Fruit fly (Drosophila melanogaster): ENCODE data around the gene TSG101.

Gene TSG101

dm6 chr3L:16801499-16802452 is 40.3 kb upstream of the TSG101 start (continued):
- TF ChIP-seq mam (GFP tag; optimal IDR thresholded peaks at IDR 0.05): no peak
- TF ChIP-seq Chrac-16 (GFP tag; optimal IDR thresholded peaks at IDR 0.05): peak; percentile 43
- peak; percentile 73 for TF ChIP-seq Blimp-1 (GFP tag; optimal IDR thresholded peaks at IDR 0.05)
- 0 out of 2 replicates have a peak, but pooled peaks have one; percentile 6 for TF ChIP-seq CG42726 (GFP tag; IDR thresholded peaks at IDR 0.05; ENCODE audit: partially characterized antibody)
- TF ChIP-seq CG8944 (GFP tag; optimal IDR thresholded peaks at IDR 0.05): no peak
- no peak for TF ChIP-seq B-H2 (GFP tag; optimal IDR thresholded peaks at IDR 0.05)
- TF ChIP-seq vfl (GFP tag; optimal IDR thresholded peaks at IDR 0.05): no peak
- peak; percentile 56 for TF ChIP-seq CG12659 (GFP tag; optimal IDR thresholded peaks at IDR 0.05)
- TF ChIP-seq CG17912 (GFP tag; optimal IDR thresholded peaks at IDR 0.05): no peak
- no peak for TF ChIP-seq crp (GFP tag; optimal IDR thresholded peaks at IDR 0.05)
- TF ChIP-seq lmd (GFP tag; IDR thresholded peaks at IDR 0.05): peak; percentile 28
- TF ChIP-seq ac (GFP tag; optimal IDR thresholded peaks at IDR 0.05): no peak
- TF ChIP-seq Antp (GFP tag; optimal IDR thresholded peaks at IDR 0.05): no peak
- TF ChIP-seq run (tag; optimal IDR thresholded peaks at IDR 0.05): no peak
- no peak for TF ChIP-seq sim (GFP tag; IDR thresholded peaks at IDR 0.05)
- no peak for TF ChIP-seq CG3847 (GFP tag; IDR thresholded peaks at IDR 0.05)
- TF ChIP-seq dmrt11E (tag; optimal IDR thresholded peaks at IDR 0.05): peak; percentile 71
- TF ChIP-seq D (optimal IDR thresholded peaks at IDR 0.05): no peak
- peak; percentile 71 for TF ChIP-seq D (GFP tag; optimal IDR thresholded peaks at IDR 0.05)
- no peak for TF ChIP-seq z (GFP tag; IDR thresholded peaks at IDR 0.05)
- TF ChIP-seq Sox102F (GFP tag; optimal IDR thresholded peaks at IDR 0.05): peak; percentile 60
- 0 out of 2 replicates have a peak, but pooled peaks have one; percentile 42 for TF ChIP-seq CG14014 (GFP tag; IDR thresholded peaks at IDR 0.05)
- TF ChIP-seq fd96Cb (tag; optimal IDR thresholded peaks at IDR 0.05): peak; percentile 64
- TF ChIP-seq E2f2 (GFP tag; IDR thresholded peaks at IDR 0.05): no peak
- peak in 1 of 2 experiments; percentile 55 for TF ChIP-seq dpn (GFP tag; optimal IDR thresholded peaks at IDR 0.05)
- TF ChIP-seq CG10274 (GFP tag; optimal IDR thresholded peaks at IDR 0.05): no peak
- TF ChIP-seq gem (tag; optimal IDR thresholded peaks at IDR 0.05): peak; percentile 76
- no peak for TF ChIP-seq Atf3 (GFP tag; optimal IDR thresholded peaks at IDR 0.05)
- no peak for TF ChIP-seq CG31224 (GFP tag; IDR thresholded peaks at IDR 0.05)
- no peak for TF ChIP-seq Myb (GFP tag; optimal IDR thresholded peaks at IDR 0.05)
- TF ChIP-seq Eip74EF (GFP tag; optimal IDR thresholded peaks at IDR 0.05): peak in 1 of 2 experiments; percentile 21
- TF ChIP-seq CG8924 (tag; optimal IDR thresholded peaks at IDR 0.05): peak; percentile 46
- TF ChIP-seq HHEX (GFP tag; optimal IDR thresholded peaks at IDR 0.05): peak; percentile 45
- peak; percentile 34; the same call in 1 of the 2 replicates for TF ChIP-seq CG6272 (GFP tag; IDR thresholded peaks at IDR 0.05)
- TF ChIP-seq CG2875 (GFP tag; optimal IDR thresholded peaks at IDR 0.05): peak; percentile 30
- TF ChIP-seq Adf1 (GFP tag; IDR thresholded peaks at IDR 0.05): no peak
- TF ChIP-seq pita (GFP tag; optimal IDR thresholded peaks at IDR 0.05): no peak
- no peak for TF ChIP-seq otp (GFP tag; IDR thresholded peaks at IDR 0.05)
- no peak for TF ChIP-seq sqz (GFP tag; optimal IDR thresholded peaks at IDR 0.05)
- peak in 1 of 2 experiments; percentile 58 for TF ChIP-seq Hr51 (GFP tag; optimal IDR thresholded peaks at IDR 0.05)
- no peak for TF ChIP-seq Ravus (GFP tag; IDR thresholded peaks at IDR 0.05)
- TF ChIP-seq chif (GFP tag; optimal IDR thresholded peaks at IDR 0.05): peak in 1 of 2 experiments; percentile 42
- no peak for TF ChIP-seq Lim3 (GFP tag; IDR thresholded peaks at IDR 0.05)
- TF ChIP-seq CG3838 (GFP tag; optimal IDR thresholded peaks at IDR 0.05): no peak
- peak; percentile 61 for TF ChIP-seq CG7556 (GFP tag; optimal IDR thresholded peaks at IDR 0.05)
- no peak for TF ChIP-seq ERR (GFP tag; optimal IDR thresholded peaks at IDR 0.05)
- no peak for TF ChIP-seq br (optimal IDR thresholded peaks at IDR 0.05)
- peak; percentile 69; the same call in 1 of the 2 replicates for TF ChIP-seq vvl (GFP tag; IDR thresholded peaks at IDR 0.05)
